Fruit fly (Drosophila melanogaster): Measurements from ENCODE around the gene CG14218.

Gene CG14218

dm6 chrX:19631365-19631832, 49.6 kb upstream of the CG14218 start (continued):
- TF ChIP-seq CG3995 (GFP tag; optimal IDR thresholded peaks at IDR 0.05) (no peak), CG34422 (GFP tag; IDR thresholded peaks at IDR 0.05) (peak; percentile 75; the same call in 1 of the 3 replicates), twi (tag; optimal IDR thresholded peaks at IDR 0.05) (peak; percentile 4), bbx (GFP tag; IDR thresholded peaks at IDR 0.05; ENCODE audit: partially characterized antibody) (peak; percentile 47), nerfin-1 (tag; optimal IDR thresholded peaks at IDR 0.05) (peak; percentile 20), vvl (GFP tag; IDR thresholded peaks at IDR 0.05) (peak; percentile 38; the same call in 1 of the 2 replicates), zen2 (GFP tag; IDR thresholded peaks at IDR 0.05; ENCODE audit: partially characterized antibody) (peak; percentile 53; the same call in 2 of the 3 replicates), MTF-1 (GFP tag; optimal IDR thresholded peaks at IDR 0.05; ENCODE audit: borderline replicate concordance) (peak; percentile 95), CG10431 (GFP tag; optimal IDR thresholded peaks at IDR 0.05) (no peak), Doc2 (GFP tag; IDR thresholded peaks at IDR 0.05) (no peak), ac (GFP tag; optimal IDR thresholded peaks at IDR 0.05) (no peak), kah (GFP tag; optimal IDR thresholded peaks at IDR 0.05) (peak; percentile 39), cg (GFP tag; optimal IDR thresholded peaks at IDR 0.05) (peak; percentile 92), salm (tag; optimal IDR thresholded peaks at IDR 0.05) (no peak), cad (GFP tag; optimal IDR thresholded peaks at IDR 0.05) (no peak), Trl (optimal IDR thresholded peaks at IDR 0.05) (peak; percentile 84 to 92), Trl (GFP tag; optimal IDR thresholded peaks at IDR 0.05) (no peak), Eip74EF (GFP tag; optimal IDR thresholded peaks at IDR 0.05) (no peak), Adf1 (GFP tag; IDR thresholded peaks at IDR 0.05) (peak; percentile 87), nom (GFP tag; optimal IDR thresholded peaks at IDR 0.05) (peak; percentile 62), kni (GFP tag; optimal IDR thresholded peaks at IDR 0.05) (no peak), CG1647 (GFP tag; optimal IDR thresholded peaks at IDR 0.05) (no peak), CG13775 (GFP tag; optimal IDR thresholded peaks at IDR 0.05) (no peak), dmrt11E (tag; optimal IDR thresholded peaks at IDR 0.05) (no peak), Dll (GFP tag; IDR thresholded peaks at IDR 0.05; ENCODE audit: partially characterized antibody) (0 out of 4 replicates have a peak, but pooled peaks have one; percentile 28), CG15479 (GFP tag; optimal IDR thresholded peaks at IDR 0.05) (peak; percentile 55), pros (GFP tag; optimal IDR thresholded peaks at IDR 0.05) (no peak), CG6689 (GFP tag; IDR thresholded peaks at IDR 0.05) (no peak), Opbp (GFP tag; IDR thresholded peaks at IDR 0.05; ENCODE audit: partially characterized antibody) (peak; percentile 31; the same call in 1 of the 3 replicates), repo (GFP tag; optimal IDR thresholded peaks at IDR 0.05) (no peak), trh (GFP tag; optimal IDR thresholded peaks at IDR 0.05) (no peak), CG7271 (tag; optimal IDR thresholded peaks at IDR 0.05) (no peak), CG18619 (GFP tag; optimal IDR thresholded peaks at IDR 0.05) (no peak), CG13287 (GFP tag; IDR thresholded peaks at IDR 0.05; ENCODE audit: partially characterized antibody) (peak; percentile 49; the same call in 1 of the 2 replicates), YL-1 (GFP tag; optimal IDR thresholded peaks at IDR 0.05) (peak; percentile 44), Nf-YA (GFP tag; IDR thresholded peaks at IDR 0.05) (no peak), CG16813 (GFP tag; IDR thresholded peaks at IDR 0.05; ENCODE audit: partially characterized antibody) (no peak), schlank (tag; optimal IDR thresholded peaks at IDR 0.05) (no peak), gro (GFP tag; optimal IDR thresholded peaks at IDR 0.05) (no peak), CG13123 (GFP tag; optimal IDR thresholded peaks at IDR 0.05) (no peak), Hr39 (optimal IDR thresholded peaks at IDR 0.05) (no peak), nerfin-2 (GFP tag; IDR thresholded peaks at IDR 0.05; ENCODE audit: partially characterized antibody) (no peak), ewg (GFP tag; optimal IDR thresholded peaks at IDR 0.05) (peak; percentile 47), MESR4 (GFP tag; optimal IDR thresholded peaks at IDR 0.05) (peak; percentile 13), ci (GFP tag; IDR thresholded peaks at IDR 0.05) (peak; percentile 70; the same call in 2 of the 3 replicates), CG4424 (GFP tag; optimal IDR thresholded peaks at IDR 0.05) (no peak), B-H1 (GFP tag; IDR thresholded peaks at IDR 0.05) (no peak), fd102C (GFP tag; optimal IDR thresholded peaks at IDR 0.05) (no peak), CG5953 (GFP tag; IDR thresholded peaks at IDR 0.05) (no peak), Bgb (GFP tag; IDR thresholded peaks at IDR 0.05; ENCODE audit: partially characterized antibody) (peak; percentile 42; the same call in 1 of the 2 replicates)

Data from whole organism, embryonic.